Worm (Caenorhabditis elegans) whole organism, young adult: Measurements from ENCODE around the gene C16C8.7.

Source experiments
- D2030.7 ChIP-seq: fragments of 200-800 bp; sonication (Bioruptor generic); IDR thresholded peaks from 2 replicates; pipeline ENCODE4 v1.3.6; 2022; ENCODE audit warnings: missing genetic modification reagents, missing genetic modification characterization, missing compliant biosample characterization
- F10E7.11 ChIP-seq: sonication (generic microtip); optimal IDR thresholded peaks from 2 replicates; lab custom pipeline; 2017; ENCODE audit warnings: mild to moderate bottlenecking, missing genetic modification characterization, moderate library complexity, missing compliant biosample characterization
- F22D6.2 ChIP-seq: sonication (generic microtip); optimal IDR thresholded peaks from 2 replicates; lab custom pipeline; 2016; ENCODE audit warnings: mild to moderate bottlenecking, missing genetic modification characterization, missing compliant biosample characterization
- F23B12.7 ChIP-seq: sonication (generic microtip); optimal IDR thresholded peaks from 2 replicates; lab custom pipeline; 2017; ENCODE audit warnings: missing genetic modification characterization, mild to moderate bottlenecking, missing compliant biosample characterization, antibody characterized with exemption, moderate library complexity; ENCODE audit not compliant: insufficient read depth
- F39B2.1 ChIP-seq: fragments of 200-800 bp; sonication (Bioruptor generic); IDR thresholded peaks from 2 replicates; pipeline ENCODE4 v1.3.6; 2022; ENCODE audit warnings: missing genetic modification reagents, missing genetic modification characterization, missing compliant biosample characterization
- F55B11.4 ChIP-seq: sonication (generic microtip); optimal IDR thresholded peaks from 2 replicates; lab custom pipeline; 2016; ENCODE audit warnings: missing compliant biosample characterization, missing genetic modification characterization, borderline replicate concordance; ENCODE audit not compliant: insufficient read depth
- F57A8.1 ChIP-seq: fragments of 200-800 bp; sonication (Bioruptor generic); optimal IDR thresholded peaks from 2 replicates; lab custom pipeline; 2018; ENCODE audit warnings: mild to moderate bottlenecking, missing genetic modification characterization, moderate library complexity, missing compliant biosample characterization
- T26A5.8 ChIP-seq: sonication (generic microtip); optimal IDR thresholded peaks from 2 replicates; lab custom pipeline; 2016; ENCODE audit warnings: missing genetic modification characterization, missing compliant biosample characterization
- Y53F4B.3 ChIP-seq: fragments of 200-800 bp; sonication (Bioruptor generic); IDR thresholded peaks from 2 replicates; pipeline ENCODE4 v1.3.6; 2022; ENCODE audit warnings: missing genetic modification reagents, missing genetic modification characterization, missing compliant biosample characterization
- Y79H2A.3 ChIP-seq: fragments of 200-800 bp; sonication (Bioruptor generic); conservative IDR thresholded peaks from 2 replicates; pipeline ENCODE4 v1.3.6; 2022; ENCODE audit warnings: missing genetic modification reagents, missing genetic modification characterization, missing compliant biosample characterization
- Y95B8A.8 ChIP-seq: fragments of 200-800 bp; sonication (Bioruptor generic); IDR thresholded peaks from 2 replicates; pipeline ENCODE4 v1.3.6; 2022; ENCODE audit warnings: missing genetic modification reagents, missing genetic modification characterization, missing compliant biosample characterization
- aptf-2 ChIP-seq: fragments of 200-800 bp; sonication (Bioruptor generic); conservative IDR thresholded peaks from 2 replicates; pipeline ENCODE4 v1.3.6; 2022; ENCODE audit warnings: missing genetic modification reagents, missing genetic modification characterization, missing compliant biosample characterization
- athp-1 ChIP-seq: sonication (generic microtip); optimal IDR thresholded peaks from 2 replicates; lab custom pipeline; 2017; ENCODE audit warnings: mild to moderate bottlenecking, missing genetic modification characterization, missing compliant biosample characterization
- bed-2 ChIP-seq: fragments of 200-800 bp; sonication (Bioruptor generic); IDR thresholded peaks from 2 replicates; pipeline ENCODE4 v1.3.6; 2022; ENCODE audit warnings: missing genetic modification reagents, missing genetic modification characterization, missing compliant biosample characterization
- ccch-3 ChIP-seq: fragments of 200-800 bp; sonication (Bioruptor generic); optimal IDR thresholded peaks from 2 replicates; lab custom pipeline; 2018; ENCODE audit warnings: mild to moderate bottlenecking, missing genetic modification characterization, missing compliant biosample characterization
- cebp-2 ChIP-seq: fragments of 200-800 bp; sonication (Bioruptor generic); IDR thresholded peaks from 2 replicates; pipeline ENCODE4 v1.3.6; 2022; ENCODE audit warnings: missing genetic modification characterization, missing compliant biosample characterization
- ceh-91 ChIP-seq: fragments of 200-800 bp; sonication (Bioruptor generic); IDR thresholded peaks from 2 replicates; pipeline ENCODE4 v1.3.6; 2022; ENCODE audit warnings: missing genetic modification reagents, missing genetic modification characterization, missing compliant biosample characterization
- dpff-1 ChIP-seq: sonication (generic microtip); optimal IDR thresholded peaks from 2 replicates; lab custom pipeline; 2017; ENCODE audit warnings: mild to moderate bottlenecking, missing genetic modification characterization, missing compliant biosample characterization
- fkh-3 ChIP-seq: sonication (generic microtip); optimal IDR thresholded peaks from 2 replicates; lab custom pipeline; 2016; ENCODE audit warnings: mild to moderate bottlenecking, missing genetic modification characterization, missing compliant biosample characterization
- hlh-12 ChIP-seq: sonication (generic microtip); optimal IDR thresholded peaks from 2 replicates; lab custom pipeline; 2016; ENCODE audit warnings: missing genetic modification characterization, missing compliant biosample characterization
- madf-10 ChIP-seq: sonication (generic microtip); optimal IDR thresholded peaks from 2 replicates; lab custom pipeline; 2016; ENCODE audit warnings: mild to moderate bottlenecking, missing genetic modification characterization, missing compliant biosample characterization
- madf-8 ChIP-seq: fragments of 200-800 bp; sonication (Bioruptor generic); conservative IDR thresholded peaks from 2 replicates; pipeline ENCODE4 v1.3.6; 2022; ENCODE audit warnings: missing genetic modification reagents, missing genetic modification characterization, missing compliant biosample characterization
- mcd-1 ChIP-seq: fragments of 200-800 bp; sonication (Bioruptor generic); IDR thresholded peaks from 2 replicates; pipeline ENCODE4 v1.3.6; 2022; ENCODE audit warnings: missing genetic modification reagents, missing genetic modification characterization, missing compliant biosample characterization
- mes-4 ChIP-seq: sonication (generic microtip); optimal IDR thresholded peaks from 2 replicates; lab custom pipeline; 2016; ENCODE audit warnings: missing genotype, missing genetic modification characterization, missing compliant biosample characterization
- mxl-1 ChIP-seq: sonication (generic microtip); optimal IDR thresholded peaks from 2 replicates; lab custom pipeline; 2016; ENCODE audit warnings: missing genetic modification characterization, missing compliant biosample characterization
- nfyb-1 ChIP-seq: fragments of 200-800 bp; sonication (Bioruptor generic); IDR thresholded peaks from 2 replicates; pipeline ENCODE4 v1.3.6; 2022; ENCODE audit warnings: missing genetic modification reagents, missing genetic modification characterization, missing compliant biosample characterization
- nhr-179 ChIP-seq: sonication (generic microtip); optimal IDR thresholded peaks from 2 replicates; lab custom pipeline; 2016; ENCODE audit warnings: mild to moderate bottlenecking, missing genetic modification characterization, missing compliant biosample characterization
- nhr-27 ChIP-seq: fragments of 200-800 bp; sonication (Bioruptor generic); optimal IDR thresholded peaks from 2 replicates; lab custom pipeline; 2018; ENCODE audit warnings: mild to moderate bottlenecking, missing genetic modification characterization, moderate library complexity, missing compliant biosample characterization
- nhr-80 ChIP-seq: sonication (generic microtip); optimal IDR thresholded peaks from 2 replicates; lab custom pipeline; 2016; ENCODE audit warnings: missing genetic modification characterization, missing compliant biosample characterization
- nhr-90 ChIP-seq: sonication (generic microtip); optimal IDR thresholded peaks from 2 replicates; lab custom pipeline; 2016; ENCODE audit warnings: missing genotype, mild to moderate bottlenecking, missing genetic modification characterization, missing compliant biosample characterization
- pha-4 ChIP-seq: fragments of 150-350 bp; sonication (generic microtip); optimal IDR thresholded peaks from 2 replicates; lab custom pipeline; 2014; ENCODE audit warnings: missing biosample characterization, missing genetic modification reagents, missing genetic modification characterization
- rec-8 ChIP-seq, 2 experiments: sonication (generic microtip); optimal IDR thresholded peaks; 2 replicates each; lab custom pipeline; 2016; ENCODE audit warnings: mild to moderate bottlenecking in 2 of 2, missing genetic modification characterization in 2 of 2, missing genetic modification reagents in 2 of 2, missing genotype in 2 of 2, missing biosample characterization in 1 of 2, missing compliant biosample characterization in 1 of 2, moderate library complexity in 1 of 2
- repo-1 ChIP-seq: sonication (generic microtip); optimal IDR thresholded peaks from 2 replicates; lab custom pipeline; 2017; ENCODE audit warnings: mild to moderate bottlenecking, missing genetic modification characterization, missing compliant biosample characterization
- rpc-1 ChIP-seq, 2 experiments: fragments of 150-350 bp in 1 of 2; sonication (generic microtip) in 1 of 2; optimal IDR thresholded peaks; 2 replicates each; lab custom pipeline; 2014 to 2018; ENCODE audit warnings: missing biosample characterization in 1 of 2, missing genetic modification characterization in 1 of 2, missing genetic modification reagents in 1 of 2, missing genotype in 1 of 2
- snpc-1.3 ChIP-seq: sonication (generic microtip); optimal IDR thresholded peaks from 2 replicates; lab custom pipeline; 2017; ENCODE audit warnings: missing genetic modification characterization, mild to moderate bottlenecking, missing compliant biosample characterization, antibody characterized with exemption, moderate library complexity, missing genotype, missing genetic modification reagents; ENCODE audit not compliant: insufficient read depth
- sptf-2 ChIP-seq: fragments of 200-800 bp; sonication (Bioruptor generic); optimal IDR thresholded peaks from 2 replicates; lab custom pipeline; 2018; ENCODE audit warnings: mild to moderate bottlenecking, missing genetic modification characterization, missing compliant biosample characterization
- zim-3 ChIP-seq: sonication (generic microtip); optimal IDR thresholded peaks from 2 replicates; lab custom pipeline; 2017; ENCODE audit warnings: mild to moderate bottlenecking, missing genetic modification characterization, moderate library complexity, missing compliant biosample characterization
- ztf-18 ChIP-seq: sonication (generic microtip); optimal IDR thresholded peaks from 2 replicates; lab custom pipeline; 2016; ENCODE audit warnings: missing genotype, mild to moderate bottlenecking, missing genetic modification characterization, missing compliant biosample characterization
- ztf-26 ChIP-seq: sonication (generic microtip); optimal IDR thresholded peaks from 2 replicates; lab custom pipeline; 2017; ENCODE audit warnings: missing genetic modification characterization, missing compliant biosample characterization

C16C8.7 gene

ce11 chrII:3482231-3482630 is 22.3 kb upstream of the C16C8.7 start, which contains the start of gene smu-2 (continued):
- TF ChIP-seq Y53F4B.3 (no peak), ceh-91 (no peak), F55B11.4 (tag; lab: Kevin White, UChicago) (no peak), mcd-1 (GFP tag; lab: Robert Waterston, UW) (peak; percentile 97), rpc-1 (optimal IDR thresholded peaks at IDR 0.05; lab: Kevin White, UChicago) (no peak), rpc-1 (tag; optimal IDR thresholded peaks at IDR 0.05; lab: Kevin White, UChicago) (no peak), aptf-2 (GFP tag; lab: Robert Waterston, UW) (peak; percentile 66; the same call in 1 of the 2 replicates), rec-8 (tag; optimal IDR thresholded peaks at IDR 0.05; lab: Kevin White, UChicago) (peak; percentile 14 to 34), hlh-12 (tag; lab: Kevin White, UChicago) (no peak), madf-10 (tag; lab: Kevin White, UChicago) (no peak), zim-3 (tag; lab: Kevin White, UChicago) (no peak), mes-4 (no peak), nhr-179 (tag; lab: Kevin White, UChicago) (no peak), ztf-18 (tag; lab: Kevin White, UChicago) (peak; percentile 13), mxl-1 (tag; lab: Kevin White, UChicago) (no peak), nhr-90 (tag; lab: Kevin White, UChicago) (no peak), F10E7.11 (tag; lab: Kevin White, UChicago) (no peak), dpff-1 (no peak), athp-1 (tag; lab: Kevin White, UChicago) (peak; percentile 70), T26A5.8 (no peak), nfyb-1 (GFP tag; lab: Robert Waterston, UW) (no peak), madf-8 (peak; percentile 39), ccch-3 (GFP tag; lab: Kevin White, UChicago) (no peak), repo-1 (tag; lab: Kevin White, UChicago) (no peak), cebp-2 (GFP tag; lab: Robert Waterston, UW) (no peak), nhr-80 (no peak), sptf-2 (GFP tag; lab: Kevin White, UChicago) (no peak), ztf-26 (tag; lab: Kevin White, UChicago) (no peak), pha-4 (tag; lab: Kevin White, UChicago) (no peak), F22D6.2 (tag; lab: Kevin White, UChicago) (no peak)
- TF ChIP-seq, all 124 proteins: peak for 24

- TF ChIP-seq fkh-3 (tag; lab: Kevin White, UChicago), result no peak
- TF ChIP-seq ceh-91, result no peak
- TF ChIP-seq nhr-27, result no peak
- TF ChIP-seq Y79H2A.3 (GFP tag; lab: Robert Waterston, UW), result no peak
- TF ChIP-seq F57A8.1 (GFP tag; lab: Kevin White, UChicago), result no peak
- no peak for TF ChIP-seq bed-2 (GFP tag; lab: Robert Waterston, UW)
- TF ChIP-seq F39B2.1 (GFP tag; lab: Robert Waterston, UW), result no peak
- no peak for TF ChIP-seq F23B12.7 (tag; lab: Kevin White, UChicago)
- TF ChIP-seq Y95B8A.8 (GFP tag; lab: Robert Waterston, UW), result no peak
- no peak for TF ChIP-seq T26A5.8
- TF ChIP-seq, all 124 proteins: peak for 0
Measured at ce11 chrII:3481584-3481983, 21.6 kb upstream of the C16C8.7 start, which contains the start of gene Y49F6B.8. Gene Y49F6B.8 (minus strand): TSS chrII:3481684.

ce11 chrII:3477171-3477570 is 17.2 kb upstream of the C16C8.7 start, which contains the start of gene fbxb-104:
Gene fbxb-104 (minus strand): TSS chrII:3477271.
- TF ChIP-seq D2030.7 (no peak), repo-1 (tag; lab: Kevin White, UChicago) (no peak), mes-4 (no peak), snpc-1.3 (tag; lab: Kevin White, UChicago) (no peak)
